Worm (Caenorhabditis elegans) whole organism, L4 larva: ENCODE data around the gene msp-64.

ENCODE experiments used
- F10B5.3 ChIP-seq: sonication (generic microtip); optimal IDR thresholded peaks from 2 replicates; lab custom pipeline; 2016; ENCODE audit warnings: mild to moderate bottlenecking, missing genetic modification characterization, missing compliant biosample characterization
- F26F4.8 ChIP-seq: fragments of 200-800 bp; sonication (Bioruptor generic); conservative IDR thresholded peaks from 2 replicates; pipeline ENCODE4 v1.3.6; 2022; ENCODE audit warnings: missing genetic modification characterization, missing compliant biosample characterization
- F44E2.7 ChIP-seq: fragments of 200-800 bp; sonication (Bioruptor generic); IDR thresholded peaks from 2 replicates; pipeline ENCODE4 v2.1.2; 2022; ENCODE audit warnings: missing genetic modification characterization, missing compliant biosample characterization
- F49E8.2 ChIP-seq: sonication (generic microtip); optimal IDR thresholded peaks from 2 replicates; lab custom pipeline; 2016; ENCODE audit warnings: missing compliant biosample characterization, mild to moderate bottlenecking, missing genetic modification characterization, borderline replicate concordance
- T26A8.4 ChIP-seq: fragments of 200-800 bp; sonication (Bioruptor generic); IDR thresholded peaks from 2 replicates; pipeline ENCODE4 v1.3.6; 2022; ENCODE audit warnings: missing genetic modification characterization, missing compliant biosample characterization
- Y48G9A.11 ChIP-seq: fragments of 200-800 bp; sonication (Bioruptor generic); IDR thresholded peaks from 2 replicates; pipeline ENCODE4 v1.3.6; 2022; ENCODE audit warnings: missing genetic modification reagents, missing genetic modification characterization, missing compliant biosample characterization
- Y5F2A.4 ChIP-seq: fragments of 200-800 bp; sonication (Bioruptor generic); optimal IDR thresholded peaks from 2 replicates; lab custom pipeline; 2018; ENCODE audit warnings: mild to moderate bottlenecking, missing genetic modification characterization, missing compliant biosample characterization
- ZK546.5 ChIP-seq, 2 experiments: sonication (generic microtip); optimal IDR thresholded peaks; 2 replicates each; lab custom pipeline; 2017; ENCODE audit warnings: missing biosample characterization in 2 of 2, missing genetic modification characterization in 2 of 2
- ama-1 ChIP-seq: fragments of 150-350 bp; optimal IDR thresholded peaks from 2 replicates; lab custom pipeline; 2014; ENCODE audit warnings: inconsistent platforms, mixed read lengths
- ceh-28 ChIP-seq: fragments of 150-350 bp; optimal IDR thresholded peaks from 2 replicates; lab custom pipeline; 2014; ENCODE audit warnings: missing biosample characterization, missing genetic modification reagents, missing genetic modification characterization
- ceh-44 ChIP-seq: fragments of 200-800 bp; sonication (Bioruptor generic); IDR thresholded peaks from 2 replicates; pipeline ENCODE4 v1.3.6; 2022; ENCODE audit warnings: missing genetic modification reagents, missing genetic modification characterization, missing compliant biosample characterization
- ceh-82 ChIP-seq: sonication (generic microtip); optimal IDR thresholded peaks from 2 replicates; lab custom pipeline; 2017; ENCODE audit warnings: missing biosample characterization, missing genetic modification characterization
- cey-2 ChIP-seq: sonication (generic microtip); optimal IDR thresholded peaks from 3 replicates; lab custom pipeline; 2017; ENCODE audit warnings: missing genetic modification characterization, mild to moderate bottlenecking, missing compliant biosample characterization, antibody characterized with exemption, borderline replicate concordance; ENCODE audit not compliant: insufficient read depth
- daf-12 ChIP-seq: fragments of 150-350 bp; optimal IDR thresholded peaks from 2 replicates; lab custom pipeline; 2014; ENCODE audit warnings: missing biosample characterization, missing genetic modification reagents, missing genetic modification characterization
- daf-16 ChIP-seq, 3 experiments: sonication (generic microtip); optimal IDR thresholded peaks; 2 replicates each; lab custom pipeline; 2016 to 2017; ENCODE audit warnings: missing genetic modification characterization in 3 of 3, missing genetic modification reagents in 3 of 3, mild to moderate bottlenecking in 2 of 3, missing compliant biosample characterization in 2 of 3, missing biosample characterization in 1 of 3, moderate library complexity in 1 of 3
- daf-19 ChIP-seq: fragments of 200-800 bp; sonication (Bioruptor generic); conservative IDR thresholded peaks from 2 replicates; pipeline ENCODE4 v1.3.6; 2022; ENCODE audit warnings: missing genetic modification characterization, missing compliant biosample characterization
- dmd-6 ChIP-seq: fragments of 200-800 bp; sonication (Bioruptor generic); IDR thresholded peaks from 2 replicates; pipeline ENCODE4 v1.3.6; 2022; ENCODE audit warnings: missing genetic modification reagents, missing genetic modification characterization, missing compliant biosample characterization
- duxl-1 ChIP-seq: sonication (generic microtip); optimal IDR thresholded peaks from 2 replicates; lab custom pipeline; 2016; ENCODE audit warnings: mild to moderate bottlenecking, missing genetic modification characterization, moderate library complexity, missing compliant biosample characterization; ENCODE audit not compliant: poor library complexity
- egl-43 ChIP-seq: fragments of 200-800 bp; sonication (Bioruptor generic); IDR thresholded peaks from 2 replicates; pipeline ENCODE4 v1.3.6; 2022; ENCODE audit warnings: missing genetic modification reagents, missing genetic modification characterization, missing compliant biosample characterization
- hlh-11 ChIP-seq: fragments of 200-800 bp; sonication (Bioruptor generic); optimal IDR thresholded peaks from 2 replicates; lab custom pipeline; 2018; ENCODE audit warnings: mild to moderate bottlenecking, missing genetic modification characterization, missing compliant biosample characterization
- hlh-30 ChIP-seq: sonication (generic microtip); optimal IDR thresholded peaks from 2 replicates; lab custom pipeline; 2017; ENCODE audit warnings: antibody characterized with exemption, mild to moderate bottlenecking, missing genetic modification characterization, missing compliant biosample characterization; ENCODE audit not compliant: insufficient read depth
- hmg-1.1 ChIP-seq: fragments of 200-800 bp; sonication (Bioruptor generic); IDR thresholded peaks from 2 replicates; pipeline ENCODE4 v1.3.6; 2022; ENCODE audit warnings: missing genetic modification reagents, missing genetic modification characterization, missing compliant biosample characterization
- lin-13 ChIP-seq: fragments of 150-350 bp; optimal IDR thresholded peaks from 2 replicates; lab custom pipeline; 2014; ENCODE audit warnings: missing biosample characterization, missing genetic modification reagents, missing genetic modification characterization
- lin-15B ChIP-seq: fragments of 150-350 bp; sonication (generic microtip); optimal IDR thresholded peaks from 3 replicates; lab custom pipeline; 2014; ENCODE audit warnings: missing biosample characterization, missing genetic modification characterization
- lin-38 ChIP-seq: fragments of 200-800 bp; sonication (Bioruptor generic); IDR thresholded peaks from 2 replicates; pipeline ENCODE4 v1.3.6; 2022; ENCODE audit warnings: missing genetic modification reagents, missing genetic modification characterization, missing compliant biosample characterization
- lin-39 ChIP-seq: fragments of 150-350 bp; optimal IDR thresholded peaks from 2 replicates; lab custom pipeline; 2014; ENCODE audit warnings: missing biosample characterization, missing genetic modification reagents, missing genetic modification characterization
- lir-3 ChIP-seq: sonication (generic microtip); optimal IDR thresholded peaks from 2 replicates; lab custom pipeline; 2016; ENCODE audit warnings: mild to moderate bottlenecking, missing genetic modification characterization, missing compliant biosample characterization
- madf-5 ChIP-seq, 2 experiments: fragments of 200-800 bp; sonication (Bioruptor generic); IDR thresholded peaks; 2 replicates each; pipeline ENCODE4 v1.3.6; 2022; ENCODE audit warnings: missing compliant biosample characterization in 2 of 2, missing genetic modification characterization in 2 of 2
- madf-9 ChIP-seq: fragments of 200-800 bp; sonication (Bioruptor generic); conservative IDR thresholded peaks from 2 replicates; pipeline ENCODE4 v1.3.6; 2022; ENCODE audit warnings: missing genetic modification reagents, missing genetic modification characterization, missing compliant biosample characterization
- mdt-29 ChIP-seq: fragments of 200-800 bp; sonication (Bioruptor generic); IDR thresholded peaks from 2 replicates; pipeline ENCODE4 v1.3.6; 2022; ENCODE audit warnings: missing genetic modification reagents, missing genetic modification characterization, missing compliant biosample characterization
- mes-2 ChIP-seq: sonication (generic microtip); optimal IDR thresholded peaks from 2 replicates; lab custom pipeline; 2016; ENCODE audit warnings: missing genotype, mild to moderate bottlenecking, missing genetic modification characterization, missing compliant biosample characterization; ENCODE audit not compliant: poor library complexity, severe bottlenecking
- mxl-2 ChIP-seq: fragments of 200-800 bp; sonication (Bioruptor generic); conservative IDR thresholded peaks from 2 replicates; pipeline ENCODE4 v1.3.6; 2022; ENCODE audit warnings: missing genetic modification reagents, missing genetic modification characterization, missing compliant biosample characterization
- mxl-3 ChIP-seq: fragments of 200-800 bp; sonication (Bioruptor generic); optimal IDR thresholded peaks from 2 replicates; lab custom pipeline; 2018; ENCODE audit warnings: mild to moderate bottlenecking, missing genetic modification characterization, missing compliant biosample characterization
- nhr-10 ChIP-seq: fragments of 150-350 bp; optimal IDR thresholded peaks from 2 replicates; lab custom pipeline; 2014; ENCODE audit warnings: missing biosample characterization, missing genetic modification characterization
- nhr-111 ChIP-seq: fragments of 200-800 bp; sonication (Bioruptor generic); optimal IDR thresholded peaks from 2 replicates; lab custom pipeline; 2018; ENCODE audit warnings: mild to moderate bottlenecking, missing genetic modification characterization, missing compliant biosample characterization
- nhr-237 ChIP-seq: sonication (generic microtip); optimal IDR thresholded peaks from 2 replicates; lab custom pipeline; 2017; ENCODE audit warnings: missing biosample characterization, missing genetic modification characterization
- nhr-41 ChIP-seq: fragments of 200-800 bp; sonication (Bioruptor generic); IDR thresholded peaks from 2 replicates; pipeline ENCODE4 v1.3.6; 2022; ENCODE audit warnings: missing genetic modification reagents, missing genetic modification characterization, missing compliant biosample characterization
- nhr-76 ChIP-seq: fragments of 150-350 bp; optimal IDR thresholded peaks from 2 replicates; lab custom pipeline; 2014; ENCODE audit warnings: missing biosample characterization, missing genetic modification characterization
- nhr-77 ChIP-seq: fragments of 150-350 bp; optimal IDR thresholded peaks from 2 replicates; lab custom pipeline; 2014; ENCODE audit warnings: missing biosample characterization, missing genetic modification characterization
- php-3 ChIP-seq: fragments of 200-800 bp; sonication (Bioruptor generic); IDR thresholded peaks from 2 replicates; pipeline ENCODE4 v1.3.6; 2022; ENCODE audit warnings: missing genetic modification reagents, missing genetic modification characterization, missing compliant biosample characterization
- saeg-2 ChIP-seq: fragments of 200-800 bp; sonication (Bioruptor generic); IDR thresholded peaks from 2 replicates; pipeline ENCODE4 v1.3.6; 2022; ENCODE audit warnings: missing genetic modification reagents, missing genetic modification characterization, missing compliant biosample characterization
- skn-1 ChIP-seq: fragments of 150-350 bp; optimal IDR thresholded peaks from 2 replicates; lab custom pipeline; 2014; ENCODE audit warnings: missing biosample characterization, missing genetic modification characterization
- snpc-4 ChIP-seq: fragments of 150-350 bp; optimal IDR thresholded peaks from 2 replicates; lab custom pipeline; 2014; ENCODE audit warnings: missing biosample characterization, missing genetic modification characterization
- tra-1 ChIP-seq: fragments of 200-800 bp; sonication (Bioruptor generic); IDR thresholded peaks from 2 replicates; pipeline ENCODE4 v1.3.6; 2022; ENCODE audit warnings: missing genetic modification reagents, missing genetic modification characterization, missing compliant biosample characterization
- unc-39 ChIP-seq: sonication (generic microtip); optimal IDR thresholded peaks from 2 replicates; lab custom pipeline; 2017; ENCODE audit warnings: missing biosample characterization, missing genetic modification characterization
- unc-62 ChIP-seq, 3 experiments: fragments of 150-350 bp in 1 of 3; sonication (generic microtip); optimal IDR thresholded peaks in 2 of 3; peaks in 1 of 3; 1 replicate in 1 of 3; 2 replicates in 2 of 3; lab custom pipeline; 2014 to 2017; ENCODE audit warnings: missing biosample characterization in 3 of 3, missing genetic modification characterization in 3 of 3, missing genetic modification reagents in 3 of 3, missing genotype in 1 of 3
- vab-7 ChIP-seq: fragments of 200-800 bp; sonication (Bioruptor generic); IDR thresholded peaks from 2 replicates; pipeline ENCODE4 v1.3.6; 2022; ENCODE audit warnings: missing genetic modification reagents, missing genetic modification characterization, missing compliant biosample characterization
- zfp-3 ChIP-seq: fragments of 200-800 bp; sonication (Bioruptor generic); conservative IDR thresholded peaks from 2 replicates; pipeline ENCODE4 v1.3.6; 2022; ENCODE audit warnings: missing genetic modification reagents, missing genetic modification characterization, missing compliant biosample characterization
- zip-11 ChIP-seq: fragments of 200-800 bp; sonication (Bioruptor generic); IDR thresholded peaks from 2 replicates; pipeline ENCODE4 v1.3.6; 2022; ENCODE audit warnings: missing genetic modification characterization, missing compliant biosample characterization

msp-64 gene

DNA sequence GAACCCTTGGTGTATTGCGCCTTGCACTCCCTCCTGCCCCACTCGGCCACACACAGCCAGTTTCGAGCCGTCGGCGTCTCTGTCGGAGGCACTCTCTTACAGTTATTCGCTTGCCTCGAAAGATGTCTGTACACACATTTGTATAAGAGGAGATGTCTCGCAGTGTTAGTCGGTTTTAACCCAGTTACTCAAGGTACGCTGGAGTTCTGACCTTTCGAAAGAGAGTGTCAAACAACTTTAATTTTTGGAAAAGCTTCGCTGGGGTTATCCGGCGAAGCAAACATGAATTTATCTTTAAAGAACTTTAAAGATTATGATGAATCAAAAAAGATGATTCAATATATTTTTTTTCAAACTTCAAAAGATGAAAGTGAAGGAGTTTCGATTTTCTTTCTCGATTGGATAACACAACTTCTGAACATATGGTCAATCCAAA lies 34.6 kb upstream of the msp-64 start (continued):
- TF ChIP-seq cey-2 (peak; percentile 89), F44E2.7 (GFP tag; lab: Robert Waterston, UW) (peak; percentile 78), Y5F2A.4 (peak; percentile 88), ceh-82 (tag; lab: Kevin White, UChicago) (peak; percentile 36), daf-12 (tag; lab: Kevin White, UChicago) (peak; percentile 43), nhr-111 (GFP tag; lab: Kevin White, UChicago) (peak; percentile 89), snpc-4 (tag; lab: Kevin White, UChicago) (peak; percentile 98), mxl-2 (GFP tag; lab: Robert Waterston, UW) (peak; percentile 86), daf-16 (GFP tag; optimal IDR thresholded peaks at IDR 0.05; lab: Kevin White, UChicago) (peak; percentile 89 to 97), daf-16 (tag; optimal IDR thresholded peaks at IDR 0.05; lab: Kevin White, UChicago) (peak; percentile 89), lin-39 (tag; lab: Kevin White, UChicago) (peak; percentile 85), Y48G9A.11 (GFP tag; lab: Robert Waterston, UW) (peak; percentile 88), dmd-6 (GFP tag; lab: Robert Waterston, UW) (peak; percentile 99), egl-43 (GFP tag; lab: Robert Waterston, UW) (peak; percentile 99), zip-11 (0 out of 2 replicates have a peak, but pooled peaks have one; percentile 52), madf-9 (GFP tag; lab: Robert Waterston, UW) (peak; percentile 98), tra-1 (GFP tag; lab: Robert Waterston, UW) (peak; percentile 98), lin-13 (GFP tag; lab: Kevin White, UChicago) (peak; percentile 98), hmg-1.1 (GFP tag; lab: Robert Waterston, UW) (peak; percentile 100), ZK546.5 (tag; optimal IDR thresholded peaks at IDR 0.05; lab: Kevin White, UChicago) (peak; percentile 58 to 72), F26F4.8 (GFP tag; lab: Robert Waterston, UW) (0 out of 2 replicates have a peak, but pooled peaks have one; percentile 34), lin-15B (peak; percentile 63), nhr-77 (peak; percentile 98), zfp-3 (peak; percentile 96), ama-1 (lab: Kevin White, UChicago) (peak; percentile 100), T26A8.4 (GFP tag; lab: Robert Waterston, UW) (peak; percentile 100), mdt-29 (GFP tag; lab: Robert Waterston, UW) (peak; percentile 99), nhr-41 (GFP tag; lab: Robert Waterston, UW) (peak; percentile 98), unc-39 (tag; lab: Kevin White, UChicago) (peak; percentile 75), unc-62 (GFP tag; optimal IDR thresholded peaks at IDR 0.05 in 1 of 2; lab: Kevin White, UChicago) (peak; percentile 85 to 100), unc-62 (tag; optimal IDR thresholded peaks at IDR 0.05; lab: Kevin White, UChicago) (peak; percentile 50), hlh-30 (peak; percentile 96), daf-19 (GFP tag; lab: Robert Waterston, UW) (peak; percentile 99), nhr-10 (tag; lab: Kevin White, UChicago) (peak; percentile 93), php-3 (GFP tag; lab: Robert Waterston, UW) (peak; percentile 92), saeg-2 (GFP tag; lab: Robert Waterston, UW) (peak; percentile 99), vab-7 (peak; percentile 87), ceh-28 (peak; percentile 49), nhr-237 (tag; lab: Kevin White, UChicago) (peak; percentile 70), mxl-3 (GFP tag; lab: Kevin White, UChicago) (peak; percentile 89), F10B5.3 (tag; lab: Kevin White, UChicago) (peak; percentile 95), skn-1 (tag; lab: Kevin White, UChicago) (peak; percentile 55), duxl-1 (tag; lab: Kevin White, UChicago) (peak; percentile 96), F49E8.2 (peak; percentile 97), hlh-11 (tag; lab: Kevin White, UChicago) (peak; percentile 99), mes-2 (peak; percentile 96), madf-5 (GFP tag; IDR thresholded peaks at IDR 0.05; lab: Robert Waterston, UW) (peak; percentile 5 to 96; a peak in 3 of 4 replicates), lir-3 (tag; lab: Kevin White, UChicago) (peak; percentile 87), nhr-76 (tag; lab: Kevin White, UChicago) (peak; percentile 77), lin-38 (peak; percentile 95), ceh-44 (GFP tag; lab: Robert Waterston, UW) (peak; percentile 89; the same call in 1 of the 2 replicates)
